Worm (Caenorhabditis elegans) whole organism, L4/young adult: ENCODE data around the gene C36C9.4.

Experiments
- dao-5 ChIP-seq: sonication (generic microtip); optimal IDR thresholded peaks from 2 replicates; lab custom pipeline; 2016; ENCODE audit warnings: missing genotype, missing genetic modification characterization, moderate library complexity, missing compliant biosample characterization
- him-1 ChIP-seq: sonication (generic microtip); optimal IDR thresholded peaks from 2 replicates; lab custom pipeline; 2016; ENCODE audit warnings: missing genotype, missing genetic modification reagents, missing genetic modification characterization, missing compliant biosample characterization

DNA sequence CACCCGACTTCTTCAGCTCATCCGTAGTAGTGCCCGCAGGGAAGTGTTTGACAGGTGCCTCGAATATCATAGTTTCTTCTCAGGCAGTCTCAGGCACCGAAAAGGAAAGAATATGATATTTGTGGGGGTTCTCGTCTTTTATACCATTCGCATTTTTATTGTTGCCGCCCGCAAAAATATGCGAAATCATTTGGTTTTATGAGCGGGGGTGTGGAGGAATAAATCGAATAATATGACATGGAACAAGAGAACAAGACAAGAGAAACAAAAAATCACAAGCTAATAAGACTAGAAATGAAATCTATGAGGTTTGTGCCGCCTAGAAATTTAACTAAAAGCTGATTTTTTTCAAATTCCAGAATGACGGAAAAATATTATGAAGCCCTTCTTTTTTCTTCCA is 23.6 kb upstream of the C36C9.4 start, which contains the start of gene F07G6.8:
- no peak for TF ChIP-seq him-1
- TF ChIP-seq dao-5 (tag; lab: Kevin White, UChicago): no peak
